Worm (Caenorhabditis elegans): ENCODE results near the gene F09C8.2.
A peak's percentile ranks its signal among the peaks of the same experiment; 100 is the strongest.

Gene F09C8.2

DNA sequence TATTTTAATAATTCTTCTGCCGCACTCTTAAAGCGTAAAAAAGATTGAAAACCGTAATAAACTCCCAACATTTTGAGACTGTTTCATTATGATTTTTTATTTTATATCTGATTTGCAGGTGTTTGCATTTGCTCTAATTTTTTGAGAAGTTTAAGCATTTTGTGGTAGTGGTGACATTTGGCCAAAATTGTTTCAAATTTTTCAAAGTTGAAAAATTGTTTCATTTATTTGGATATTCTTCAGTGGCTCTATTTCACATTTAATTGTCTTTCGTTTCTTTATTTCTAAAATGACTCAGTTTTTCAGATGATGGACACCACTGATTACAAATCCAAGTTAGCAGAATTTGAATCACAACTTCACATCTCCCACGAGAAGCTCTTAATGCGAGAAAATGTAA is 52.5 kb downstream of the F09C8.2 start, which contains the start of gene C30F2.5:
TSS of gene C30F2.5 (plus strand) at position 301 of the 400 bp plus-strand sequence.
- TF ChIP-seq aha-1 (tag) (peak; percentile 1), R02D3.7 (tag; optimal IDR thresholded peaks at IDR 0.05) (no peak), nhr-28 (tag; optimal IDR thresholded peaks at IDR 0.05) (no peak), spr-1 (tag; optimal IDR thresholded peaks at IDR 0.05) (no peak), lin-39 (tag; optimal IDR thresholded peaks at IDR 0.05) (no peak)

DNA sequence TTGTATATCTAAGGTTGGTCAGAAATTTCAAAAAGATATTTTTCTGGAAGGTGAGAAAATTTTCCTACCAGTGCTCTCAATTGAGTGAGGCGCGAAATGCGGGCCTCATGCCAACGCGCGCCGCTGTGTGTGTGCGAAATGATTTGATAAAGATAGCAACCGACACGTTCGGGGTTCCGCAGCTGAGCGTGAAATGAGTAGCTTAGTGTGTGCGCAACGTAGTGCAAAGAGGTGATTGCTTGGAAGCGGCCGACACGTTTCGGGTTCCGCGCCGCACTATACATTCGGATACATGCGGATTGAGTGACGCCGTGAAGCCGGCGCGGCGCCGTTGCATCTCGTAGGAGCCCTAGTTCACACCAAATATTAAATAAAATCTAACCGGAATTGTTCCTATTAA is 55.7 kb downstream of the F09C8.2 start:
- no peak for TF ChIP-seq spr-1 (tag; optimal IDR thresholded peaks at IDR 0.05)
- TF ChIP-seq snpc-4 (tag; optimal IDR thresholded peaks at IDR 0.05), result peak; percentile 1
- TF ChIP-seq hlh-11 (tag; optimal IDR thresholded peaks at IDR 0.05), result peak; percentile 35
- TF ChIP-seq ceh-20 (GFP tag; IDR thresholded peaks at IDR 0.05), result no peak
- TF ChIP-seq attf-4 (tag; optimal IDR thresholded peaks at IDR 0.05), result no peak
- 0 out of 2 replicates have a peak, but pooled peaks have one; percentile 14 for TF ChIP-seq saeg-2 (GFP tag; IDR thresholded peaks at IDR 0.05)
- TF ChIP-seq nhr-41 (GFP tag; IDR thresholded peaks at IDR 0.05), result 0 out of 2 replicates have a peak, but pooled peaks have one; percentile 23
- 0 out of 2 replicates have a peak, but pooled peaks have one; percentile 18 for TF ChIP-seq php-3 (GFP tag; IDR thresholded peaks at IDR 0.05)
